Worm (Caenorhabditis elegans) whole organism, L1 larva: ENCODE results near the gene sqv-7.

ENCODE experiments used
- C04F5.9 ChIP-seq: sonication (generic microtip); optimal IDR thresholded peaks from 2 replicates; lab custom pipeline; 2016; ENCODE audit warnings: missing genetic modification characterization, missing compliant biosample characterization
- C16A3.4 ChIP-seq: fragments of 150-350 bp; optimal IDR thresholded peaks from 2 replicates; lab custom pipeline; 2014; ENCODE audit warnings: missing biosample characterization, missing genetic modification characterization
- F16B12.6 ChIP-seq: fragments of 150-350 bp; optimal IDR thresholded peaks from 2 replicates; lab custom pipeline; 2014; ENCODE audit warnings: missing biosample characterization, missing genetic modification characterization
- aha-1 ChIP-seq: fragments of 150-350 bp; optimal IDR thresholded peaks from 2 replicates; lab custom pipeline; 2014; ENCODE audit warnings: missing biosample characterization, missing genetic modification characterization
- blmp-1 ChIP-seq: fragments of 150-350 bp; optimal IDR thresholded peaks from 2 replicates; lab custom pipeline; 2014; ENCODE audit warnings: missing biosample characterization, missing genetic modification characterization
- ceh-8 ChIP-seq: fragments of 200-800 bp; sonication (Bioruptor generic); optimal IDR thresholded peaks from 2 replicates; lab custom pipeline; 2018; ENCODE audit warnings: mild to moderate bottlenecking, missing genetic modification characterization, moderate library complexity, missing compliant biosample characterization
- ceh-82 ChIP-seq, 3 experiments: fragments of 150-350 bp in 1 of 3; sonication (generic microtip) in 2 of 3; optimal IDR thresholded peaks; 2 replicates each; lab custom pipeline; 2014 to 2017; ENCODE audit warnings: missing biosample characterization in 3 of 3, missing genetic modification characterization in 3 of 3
- ceh-88 ChIP-seq: fragments of 200-800 bp; sonication (Bioruptor generic); IDR thresholded peaks from 2 replicates; pipeline ENCODE4 v1.3.6; 2022; ENCODE audit warnings: missing genetic modification characterization, missing compliant biosample characterization
- ceh-90 ChIP-seq: sonication (generic microtip); optimal IDR thresholded peaks from 2 replicates; lab custom pipeline; 2016; ENCODE audit warnings: missing genetic modification characterization, missing compliant biosample characterization
- dsc-1 ChIP-seq: sonication (generic microtip); optimal IDR thresholded peaks from 2 replicates; lab custom pipeline; 2016; ENCODE audit warnings: mild to moderate bottlenecking, missing genetic modification characterization, missing compliant biosample characterization
- efl-3 ChIP-seq: fragments of 200-800 bp; sonication (Bioruptor generic); optimal IDR thresholded peaks from 2 replicates; lab custom pipeline; 2018; ENCODE audit warnings: mild to moderate bottlenecking, missing genetic modification characterization, missing compliant biosample characterization
- egl-13 ChIP-seq: sonication (generic microtip); optimal IDR thresholded peaks from 2 replicates; lab custom pipeline; 2016; ENCODE audit warnings: missing genotype, missing genetic modification reagents, missing genetic modification characterization, missing compliant biosample characterization
- ets-5 ChIP-seq: fragments of 200-800 bp; sonication (Bioruptor generic); IDR thresholded peaks from 2 replicates; pipeline ENCODE4 v1.3.6; 2022; ENCODE audit warnings: missing genetic modification characterization, missing compliant biosample characterization
- fkh-10 ChIP-seq: sonication (generic microtip); optimal IDR thresholded peaks from 2 replicates; lab custom pipeline; 2017; ENCODE audit warnings: missing biosample characterization, missing genetic modification reagents, missing genetic modification characterization
- fkh-8 ChIP-seq: sonication (generic microtip); optimal IDR thresholded peaks from 2 replicates; lab custom pipeline; 2016; ENCODE audit warnings: mild to moderate bottlenecking, missing genetic modification characterization, missing compliant biosample characterization
- irx-1 ChIP-seq: sonication (generic microtip); optimal IDR thresholded peaks from 2 replicates; lab custom pipeline; 2016; ENCODE audit warnings: missing genetic modification characterization, missing compliant biosample characterization
- isw-1 ChIP-seq: fragments of 200-800 bp; sonication (Bioruptor generic); IDR thresholded peaks from 2 replicates; pipeline ENCODE4 v1.3.6; 2022; ENCODE audit warnings: missing genetic modification characterization, missing compliant biosample characterization
- jun-1 ChIP-seq: fragments of 150-350 bp; optimal IDR thresholded peaks from 2 replicates; lab custom pipeline; 2014; ENCODE audit warnings: missing biosample characterization, missing genetic modification reagents, missing genetic modification characterization
- lin-13 ChIP-seq: fragments of 150-350 bp; optimal IDR thresholded peaks from 2 replicates; lab custom pipeline; 2014; ENCODE audit warnings: missing biosample characterization, missing genetic modification reagents, missing genetic modification characterization
- lin-14 ChIP-seq: fragments of 200-800 bp; sonication (Bioruptor generic); optimal IDR thresholded peaks from 2 replicates; lab custom pipeline; 2018; ENCODE audit warnings: mild to moderate bottlenecking, missing genetic modification characterization, moderate library complexity, missing compliant biosample characterization
- lin-35 ChIP-seq, 2 experiments: fragments of 150-350 bp; optimal IDR thresholded peaks; 2 replicates each; lab custom pipeline; 2014; ENCODE audit warnings: missing biosample characterization in 2 of 2, missing genetic modification characterization in 2 of 2, missing genetic modification reagents in 2 of 2
- lin-39 ChIP-seq: fragments of 150-350 bp; optimal IDR thresholded peaks from 2 replicates; lab custom pipeline; 2014; ENCODE audit warnings: missing biosample characterization, missing genetic modification reagents, missing genetic modification characterization
- lsy-2 ChIP-seq, 2 experiments: fragments of 150-350 bp; optimal IDR thresholded peaks; 2 replicates each; lab custom pipeline; 2014; ENCODE audit warnings: missing biosample characterization in 2 of 2, missing genetic modification characterization in 2 of 2
- mab-9 ChIP-seq: fragments of 200-800 bp; sonication (Bioruptor generic); IDR thresholded peaks from 2 replicates; pipeline ENCODE4 v1.3.6; 2022; ENCODE audit warnings: missing genetic modification reagents, missing genetic modification characterization, missing compliant biosample characterization
- mdl-1 ChIP-seq, 2 experiments: fragments of 150-350 bp; optimal IDR thresholded peaks; 2 replicates each; lab custom pipeline; 2014 to 2017; ENCODE audit warnings: missing biosample characterization in 2 of 2, missing genetic modification characterization in 2 of 2, inconsistent platforms in 1 of 2
- mep-1 ChIP-seq: fragments of 150-350 bp; optimal IDR thresholded peaks from 2 replicates; lab custom pipeline; 2014; ENCODE audit warnings: missing biosample characterization, missing genetic modification characterization
- nhr-12 ChIP-seq: sonication (generic microtip); optimal IDR thresholded peaks from 2 replicates; lab custom pipeline; 2017; ENCODE audit warnings: missing biosample characterization, missing genetic modification characterization
- nhr-19 ChIP-seq: fragments of 200-800 bp; sonication (Bioruptor generic); conservative IDR thresholded peaks from 2 replicates; pipeline ENCODE4 v1.3.6; 2022; ENCODE audit warnings: missing genetic modification characterization, missing compliant biosample characterization
- nhr-20 ChIP-seq: sonication (generic microtip); optimal IDR thresholded peaks from 2 replicates; lab custom pipeline; 2016; ENCODE audit warnings: mild to moderate bottlenecking, missing genetic modification characterization, missing compliant biosample characterization
- nhr-237 ChIP-seq: fragments of 150-350 bp; optimal IDR thresholded peaks from 2 replicates; lab custom pipeline; 2014; ENCODE audit warnings: missing biosample characterization, missing genetic modification characterization
- nhr-28 ChIP-seq: fragments of 150-350 bp; optimal IDR thresholded peaks from 2 replicates; lab custom pipeline; 2014; ENCODE audit warnings: missing biosample characterization, missing genetic modification characterization
- nhr-47 ChIP-seq: sonication (generic microtip); optimal IDR thresholded peaks from 2 replicates; lab custom pipeline; 2016; ENCODE audit warnings: mild to moderate bottlenecking, missing genetic modification characterization, moderate library complexity, missing compliant biosample characterization
- nhr-77 ChIP-seq: fragments of 150-350 bp; optimal IDR thresholded peaks from 2 replicates; lab custom pipeline; 2014; ENCODE audit warnings: missing biosample characterization, missing genetic modification characterization
- nhr-84 ChIP-seq: sonication (generic microtip); optimal IDR thresholded peaks from 2 replicates; lab custom pipeline; 2017; ENCODE audit warnings: missing biosample characterization, missing genetic modification characterization
- nhr-85 ChIP-seq: sonication (generic microtip); peaks from one replicate; lab custom pipeline; 2016; ENCODE audit warnings: missing genetic modification characterization, inconsistent platforms, missing compliant biosample characterization
- pag-3 ChIP-seq: sonication (generic microtip); optimal IDR thresholded peaks from 2 replicates; lab custom pipeline; 2017; ENCODE audit warnings: missing genetic modification characterization, mild to moderate bottlenecking, missing compliant biosample characterization, antibody characterized with exemption, borderline replicate concordance; ENCODE audit not compliant: insufficient read depth
- skn-1 ChIP-seq: fragments of 150-350 bp; optimal IDR thresholded peaks from 2 replicates; lab custom pipeline; 2014; ENCODE audit warnings: missing biosample characterization, missing genetic modification characterization
- snu-23 ChIP-seq: sonication (generic microtip); optimal IDR thresholded peaks from 2 replicates; lab custom pipeline; 2016; ENCODE audit warnings: missing genetic modification characterization, missing compliant biosample characterization
- sox-4 ChIP-seq: sonication (generic microtip); optimal IDR thresholded peaks from 2 replicates; lab custom pipeline; 2016; ENCODE audit warnings: missing genetic modification characterization, missing compliant biosample characterization
- sptf-1 ChIP-seq: fragments of 150-350 bp; optimal IDR thresholded peaks from 2 replicates; lab custom pipeline; 2014; ENCODE audit warnings: missing biosample characterization, missing genetic modification characterization
- swsn-7 ChIP-seq: sonication (generic microtip); optimal IDR thresholded peaks from 2 replicates; lab custom pipeline; 2016; ENCODE audit warnings: missing genetic modification characterization, missing compliant biosample characterization
- tbx-2 ChIP-seq: sonication (generic microtip); optimal IDR thresholded peaks from 2 replicates; lab custom pipeline; 2016; ENCODE audit warnings: missing genetic modification characterization, missing compliant biosample characterization
- unc-130 ChIP-seq: fragments of 150-350 bp; optimal IDR thresholded peaks from 2 replicates; lab custom pipeline; 2017; ENCODE audit warnings: missing biosample characterization, missing genetic modification characterization, inconsistent platforms
- unc-62 ChIP-seq: fragments of 150-350 bp; optimal IDR thresholded peaks from 2 replicates; lab custom pipeline; 2014; ENCODE audit warnings: missing biosample characterization, missing genetic modification reagents, missing genetic modification characterization
- unc-86 ChIP-seq: sonication (generic microtip); optimal IDR thresholded peaks from 2 replicates; lab custom pipeline; 2016; ENCODE audit warnings: missing genetic modification characterization, missing compliant biosample characterization
- unc-98 ChIP-seq: fragments of 200-800 bp; sonication (Bioruptor generic); IDR thresholded peaks from 2 replicates; pipeline ENCODE4 v1.3.6; 2022; ENCODE audit warnings: missing genetic modification characterization, missing compliant biosample characterization
- vab-15 ChIP-seq: sonication (generic microtip); optimal IDR thresholded peaks from 2 replicates; lab custom pipeline; 2017; ENCODE audit warnings: missing genotype, mild to moderate bottlenecking, missing genetic modification characterization, missing compliant biosample characterization
- zip-4 ChIP-seq: fragments of 200-800 bp; sonication (Bioruptor generic); optimal IDR thresholded peaks from 2 replicates; lab custom pipeline; 2018; ENCODE audit warnings: mild to moderate bottlenecking, missing genetic modification characterization, moderate library complexity, missing compliant biosample characterization

The sqv-7 gene

ce11 chrII:7024897-7025852 lies 12.7 kb upstream of the sqv-7 start, which contains the start of gene znf-598 (continued):
- TF ChIP-seq sox-4 (tag; lab: Kevin White, UChicago) (no peak), dsc-1 (no peak), F16B12.6 (peak; percentile 17), vab-15 (no peak), jun-1 (no peak), unc-98 (no peak), zip-4 (no peak), snu-23 (GFP tag; lab: Kevin White, UChicago) (peak; percentile 38), mab-9 (GFP tag; lab: Robert Waterston, UW) (no peak), nhr-47 (peak; percentile 10), nhr-20 (tag; lab: Kevin White, UChicago) (peak; percentile 43), egl-13 (tag; lab: Kevin White, UChicago) (no peak), lsy-2 (tag; optimal IDR thresholded peaks at IDR 0.05; lab: Kevin White, UChicago) (peak; percentile 25 to 80), C16A3.4 (peak; percentile 21), tbx-2 (no peak), lin-35 (GFP tag; optimal IDR thresholded peaks at IDR 0.05; lab: Kevin White, UChicago) (peak; percentile 30 to 64), ets-5 (no peak), unc-130 (tag; lab: Kevin White, UChicago) (no peak), unc-62 (GFP tag; lab: Kevin White, UChicago) (no peak), lin-14 (GFP tag; lab: Kevin White, UChicago) (peak; percentile 51), efl-3 (GFP tag; lab: Kevin White, UChicago) (no peak), nhr-237 (no peak), blmp-1 (tag; lab: Kevin White, UChicago) (peak; percentile 52), ceh-8 (GFP tag; lab: Kevin White, UChicago) (no peak), mep-1 (tag; lab: Kevin White, UChicago) (peak; percentile 44), nhr-84 (tag; lab: Kevin White, UChicago) (no peak), sptf-1 (no peak), swsn-7 (no peak), ceh-90 (no peak), mdl-1 (tag; optimal IDR thresholded peaks at IDR 0.05; lab: Kevin White, UChicago) (no peak)
- TF ChIP-seq, all 84 proteins: peak for 20

- TF ChIP-seq ets-5 (no peak), pag-3 (tag; lab: Kevin White, UChicago) (no peak), aha-1 (tag; lab: Kevin White, UChicago) (no peak), nhr-28 (tag; lab: Kevin White, UChicago) (no peak), fkh-8 (tag; lab: Kevin White, UChicago) (peak; percentile 74), skn-1 (tag; lab: Kevin White, UChicago) (peak; percentile 50), tbx-2 (peak; percentile 68), fkh-10 (GFP tag; lab: Kevin White, UChicago) (peak; percentile 47), irx-1 (peak; percentile 47), lin-39 (tag; lab: Kevin White, UChicago) (peak; percentile 31), nhr-85 (peak; percentile 57), blmp-1 (tag; lab: Kevin White, UChicago) (peak; percentile 14), nhr-19 (GFP tag; lab: Robert Waterston, UW) (peak; percentile 65), C04F5.9 (tag; lab: Kevin White, UChicago) (peak; percentile 53), lin-14 (GFP tag; lab: Kevin White, UChicago) (peak; percentile 86), mep-1 (tag; lab: Kevin White, UChicago) (peak; percentile 60), F16B12.6 (peak; percentile 58), mdl-1 (tag; optimal IDR thresholded peaks at IDR 0.05; lab: Kevin White, UChicago) (peak in 1 of 2 experiments; percentile 42), isw-1 (peak; percentile 58), dsc-1 (peak; percentile 70), lsy-2 (tag; optimal IDR thresholded peaks at IDR 0.05; lab: Kevin White, UChicago) (peak; percentile 80 to 85), ceh-82 (tag; optimal IDR thresholded peaks at IDR 0.05; lab: Kevin White, UChicago) (peak; percentile 54 to 58 (median 56)), ceh-88 (GFP tag; lab: Robert Waterston, UW) (peak; percentile 62), unc-86 (tag; lab: Kevin White, UChicago) (peak; percentile 58), nhr-237 (no peak), unc-130 (tag; lab: Kevin White, UChicago) (peak; percentile 33), nhr-12 (no peak), swsn-7 (peak; percentile 74), nhr-77 (tag; lab: Kevin White, UChicago) (peak; percentile 39), sox-4 (tag; lab: Kevin White, UChicago) (no peak), lin-13 (GFP tag; lab: Kevin White, UChicago) (peak; percentile 24)
Observed at ce11 chrII:7022370-7023001, 10.0 kb upstream of the sqv-7 start, which contains the start of the genes lst-6 and lst-5. TSS of gene lst-6 (minus strand) at chrII:7022509. TSS of gene lst-5 (plus strand) at chrII:7022913.
